Worm (Caenorhabditis elegans): ENCODE results near the gene F52H2.5.

- TF ChIP-seq ama-1 (optimal IDR thresholded peaks at IDR 0.05) (no peak), dmd-4 (tag; optimal IDR thresholded peaks at IDR 0.05; ENCODE audit: borderline replicate concordance) (no peak), pqm-1 (tag; optimal IDR thresholded peaks at IDR 0.05) (no peak), hlh-8 (tag; optimal IDR thresholded peaks at IDR 0.05) (no peak), ceh-34 (tag; optimal IDR thresholded peaks at IDR 0.05) (no peak), tbx-2 (tag; optimal IDR thresholded peaks at IDR 0.05) (no peak), ahr-1 (tag; optimal IDR thresholded peaks at IDR 0.05) (no peak), C38D4.7 (GFP tag; optimal IDR thresholded peaks at IDR 0.05) (no peak)
Measured at ce11 chrX:2559979-2560378, at the start of gene F52H2.5.
